Fruit fly (Drosophila melanogaster) whole organism, prepupa: Measurements from ENCODE around the gene Mlc1.
A peak's percentile ranks its signal among the peaks of the same experiment; 100 is the strongest.

ENCODE experiments used
- Blimp-1 ChIP-seq: fragments of 200-800 bp; sonication (Bioruptor generic); optimal IDR thresholded peaks from 3 replicates; lab custom pipeline; 2017; ENCODE audit warnings: missing biosample characterization, missing genetic modification characterization, mild to moderate bottlenecking, moderate library complexity, missing genetic modification reagents
- CG10631 ChIP-seq: fragments of 200-800 bp; sonication (Bioruptor generic); optimal IDR thresholded peaks from 2 replicates; lab custom pipeline; 2016; ENCODE audit warnings: missing biosample characterization, missing genetic modification characterization
- CG11762 ChIP-seq: fragments of 200-800 bp; sonication (Bioruptor generic); optimal IDR thresholded peaks from 3 replicates; lab custom pipeline; 2016; ENCODE audit warnings: missing biosample characterization, missing genetic modification characterization; ENCODE audit not compliant: insufficient read depth
- CG11902 ChIP-seq: fragments of 200-800 bp; sonication (Bioruptor generic); optimal IDR thresholded peaks from 3 replicates; lab custom pipeline; 2016; ENCODE audit warnings: missing biosample characterization, missing genetic modification characterization
- CG15336 ChIP-seq: fragments of 200-800 bp; sonication (Bioruptor generic); IDR thresholded peaks from 2 replicates; pipeline ENCODE4 v1.3.6; 2022; ENCODE audit warnings: missing biosample characterization, missing genetic modification characterization
- CG1621 ChIP-seq: fragments of 200-800 bp; sonication (Bioruptor generic); optimal IDR thresholded peaks from 3 replicates; lab custom pipeline; 2018; ENCODE audit warnings: missing biosample characterization, mild to moderate bottlenecking, missing genetic modification characterization
- CG16779 ChIP-seq: fragments of 200-800 bp; sonication (Bioruptor generic); optimal IDR thresholded peaks from 3 replicates; lab custom pipeline; 2017; ENCODE audit warnings: missing biosample characterization, mild to moderate bottlenecking, missing genetic modification characterization
- CG3032 ChIP-seq: fragments of 200-800 bp; optimal IDR thresholded peaks from 2 replicates; lab custom pipeline; 2019; ENCODE audit warnings: missing biosample characterization, mild to moderate bottlenecking, missing genetic modification characterization, moderate library complexity
- CG31627 ChIP-seq: fragments of 200-800 bp; sonication (Bioruptor generic); optimal IDR thresholded peaks from 3 replicates; lab custom pipeline; 2016; ENCODE audit warnings: missing biosample characterization, missing genetic modification characterization
- CG32006 ChIP-seq: fragments of 200-800 bp; sonication (Bioruptor generic); optimal IDR thresholded peaks from 3 replicates; lab custom pipeline; 2017; ENCODE audit warnings: missing biosample characterization, mild to moderate bottlenecking, missing genetic modification characterization
- CG34406 ChIP-seq: fragments of 200-800 bp; sonication (Bioruptor generic); optimal IDR thresholded peaks from 3 replicates; lab custom pipeline; 2016; ENCODE audit warnings: missing biosample characterization, missing genetic modification characterization
- CG3919 ChIP-seq: fragments of 200-800 bp; sonication (Bioruptor generic); optimal IDR thresholded peaks from 3 replicates; lab custom pipeline; 2016; ENCODE audit warnings: missing biosample characterization, missing genetic modification characterization
- CG4318 ChIP-seq: fragments of 200-800 bp; sonication (Bioruptor generic); optimal IDR thresholded peaks from 3 replicates; lab custom pipeline; 2017; ENCODE audit warnings: missing biosample characterization, mild to moderate bottlenecking, missing genetic modification characterization
- CG6276 ChIP-seq: fragments of 200-800 bp; sonication (Bioruptor generic); optimal IDR thresholded peaks from 2 replicates; lab custom pipeline; 2017; ENCODE audit warnings: missing biosample characterization, mild to moderate bottlenecking, missing genetic modification characterization
- CG6792 ChIP-seq: fragments of 200-800 bp; sonication (Bioruptor generic); optimal IDR thresholded peaks from 3 replicates; lab custom pipeline; 2016; ENCODE audit warnings: missing biosample characterization, missing genetic modification characterization
- CG6854 ChIP-seq: fragments of 200-800 bp; sonication (Bioruptor generic); optimal IDR thresholded peaks from 2 replicates; lab custom pipeline; 2017; ENCODE audit warnings: missing biosample characterization, mild to moderate bottlenecking, missing genetic modification characterization
- CG7368 ChIP-seq: fragments of 200-800 bp; sonication (Bioruptor generic); optimal IDR thresholded peaks from 3 replicates; lab custom pipeline; 2016; ENCODE audit warnings: missing biosample characterization, missing genetic modification characterization
- CG8119 ChIP-seq: fragments of 200-800 bp; sonication (Bioruptor generic); IDR thresholded peaks from 3 replicates; pipeline ENCODE4 v1.3.6; 2022; ENCODE audit warnings: missing biosample characterization, missing genetic modification characterization
- CG8319 ChIP-seq: fragments of 200-800 bp; sonication (Bioruptor generic); optimal IDR thresholded peaks from 3 replicates; lab custom pipeline; 2016; ENCODE audit warnings: missing biosample characterization, missing genetic modification characterization
- CG8632 ChIP-seq: fragments of 200-800 bp; sonication (Bioruptor generic); optimal IDR thresholded peaks from 3 replicates; lab custom pipeline; 2016; ENCODE audit warnings: missing biosample characterization, missing genetic modification characterization
- Eip75B ChIP-seq: fragments of 200-800 bp; sonication (Bioruptor generic); optimal IDR thresholded peaks from 3 replicates; lab custom pipeline; 2016; ENCODE audit warnings: missing biosample characterization, missing genetic modification characterization
- Eip78C ChIP-seq: fragments of 200-800 bp; sonication (Bioruptor generic); peaks from one replicate; lab custom pipeline; 2016; ENCODE audit warnings: missing biosample characterization, missing genetic modification characterization
- Eip93F ChIP-seq: fragments of 200-800 bp; sonication (Bioruptor generic); optimal IDR thresholded peaks from 2 replicates; lab custom pipeline; 2016; ENCODE audit warnings: missing biosample characterization, mild to moderate bottlenecking, missing genetic modification characterization
- Lpt ChIP-seq: fragments of 200-800 bp; sonication (Bioruptor generic); optimal IDR thresholded peaks from 3 replicates; lab custom pipeline; 2016; ENCODE audit warnings: missing biosample characterization, missing genetic modification characterization
- Met ChIP-seq: fragments of 200-800 bp; sonication (Bioruptor generic); optimal IDR thresholded peaks from 3 replicates; lab custom pipeline; 2016; ENCODE audit warnings: missing biosample characterization, missing genetic modification characterization
- OdsH ChIP-seq: fragments of 200-800 bp; sonication (Bioruptor generic); optimal IDR thresholded peaks from 3 replicates; lab custom pipeline; 2016; ENCODE audit warnings: missing biosample characterization, missing genetic modification characterization
- achi ChIP-seq: fragments of 200-800 bp; sonication (Bioruptor generic); optimal IDR thresholded peaks from 3 replicates; lab custom pipeline; 2016; ENCODE audit warnings: missing biosample characterization, missing genetic modification characterization
- cyc ChIP-seq: fragments of 200-800 bp; sonication (Bioruptor generic); optimal IDR thresholded peaks from 3 replicates; lab custom pipeline; 2016; ENCODE audit warnings: missing biosample characterization, missing genetic modification characterization
- dac ChIP-seq: fragments of 200-800 bp; sonication (Bioruptor generic); optimal IDR thresholded peaks from 2 replicates; lab custom pipeline; 2017; ENCODE audit warnings: missing biosample characterization, mild to moderate bottlenecking, missing genetic modification characterization
- eg ChIP-seq: fragments of 200-800 bp; sonication (Bioruptor generic); IDR thresholded peaks from 3 replicates; pipeline ENCODE4 v1.3.6; 2022; ENCODE audit warnings: missing biosample characterization, missing genetic modification characterization
- esn ChIP-seq: fragments of 200-800 bp; sonication (Bioruptor generic); optimal IDR thresholded peaks from 2 replicates; lab custom pipeline; 2016; ENCODE audit warnings: missing biosample characterization, mild to moderate bottlenecking, missing genetic modification characterization, moderate library complexity
- fkh ChIP-seq: fragments of 200-800 bp; sonication (Bioruptor generic); optimal IDR thresholded peaks from 3 replicates; lab custom pipeline; 2017; ENCODE audit warnings: missing biosample characterization, mild to moderate bottlenecking, missing genetic modification characterization, moderate library complexity
- salr ChIP-seq, 2 experiments: fragments of 200-800 bp; sonication (Bioruptor generic); optimal IDR thresholded peaks; 3 replicates each; lab custom pipeline; 2016 to 2018; ENCODE audit warnings: missing biosample characterization in 2 of 2, missing genetic modification characterization in 2 of 2, mild to moderate bottlenecking in 1 of 2
- ss ChIP-seq, 2 experiments: fragments of 200-800 bp; sonication (Bioruptor generic); optimal IDR thresholded peaks; 2 replicates in 1 of 2; 3 replicates in 1 of 2; lab custom pipeline; 2017 to 2018; ENCODE audit warnings: mild to moderate bottlenecking in 2 of 2, missing biosample characterization in 2 of 2, missing genetic modification characterization in 2 of 2, moderate library complexity in 1 of 2
- svp ChIP-seq: fragments of 200-800 bp; sonication (Bioruptor generic); peaks from one replicate; lab custom pipeline; 2016; ENCODE audit warnings: missing biosample characterization, missing genetic modification characterization

The Mlc1 gene

dm6 chr3R:27700229-27700573 lies 40.2 kb upstream of the Mlc1 start, which contains the start of gene btz:
Gene btz (plus strand): TSS chr3R:27700361.
- TF ChIP-seq CG3919 (GFP tag; lab: Kevin White, UChicago) = no peak
- no peak for TF ChIP-seq CG32006
- no peak for TF ChIP-seq CG16779 (tag; lab: Kevin White, UChicago)
- no peak for TF ChIP-seq ss (GFP tag; optimal IDR thresholded peaks at IDR 0.05; lab: Kevin White, UChicago)
- no peak for TF ChIP-seq CG3032 (tag; lab: Kevin White, UChicago)
- no peak for TF ChIP-seq eg (GFP tag; lab: Robert Waterston, UW)
- TF ChIP-seq Eip93F (GFP tag; lab: Kevin White, UChicago) = peak; percentile 28

dm6 chr3R:27699540-27700228 lies 39.7 kb upstream of the Mlc1 start, which contains the start of gene ALiX:
Gene ALiX (minus strand): TSS chr3R:27700110.
- TF ChIP-seq Eip93F (GFP tag; lab: Kevin White, UChicago) = no peak
- TF ChIP-seq Met = no peak
- TF ChIP-seq CG8632 (GFP tag; lab: Kevin White, UChicago) = no peak
- peak; percentile 26; the same call in 1 of the 2 replicates for TF ChIP-seq CG15336 (GFP tag; lab: Robert Waterston, UW)
- no peak for TF ChIP-seq CG31627
- peak; percentile 54 for TF ChIP-seq Eip78C (GFP tag; lab: Kevin White, UChicago)
- TF ChIP-seq Blimp-1 = no peak
- TF ChIP-seq CG34406 (GFP tag; lab: Kevin White, UChicago) = no peak
- no peak for TF ChIP-seq Lpt (GFP tag; lab: Kevin White, UChicago)
- TF ChIP-seq CG6854 (GFP tag; lab: Kevin White, UChicago) = no peak
- no peak for TF ChIP-seq cyc
- TF ChIP-seq svp (GFP tag; lab: Kevin White, UChicago) = no peak
- no peak for TF ChIP-seq CG10631 (GFP tag; lab: Kevin White, UChicago)
- peak; percentile 31 for TF ChIP-seq esn (GFP tag; lab: Kevin White, UChicago)
- no peak for TF ChIP-seq CG16779 (tag; lab: Kevin White, UChicago)
- TF ChIP-seq OdsH (GFP tag; lab: Kevin White, UChicago) = no peak

- TF ChIP-seq CG16779 (tag; lab: Kevin White, UChicago) (no peak), CG1621 (tag; lab: Kevin White, UChicago) (peak; percentile 19), CG34406 (GFP tag; lab: Kevin White, UChicago) (no peak), CG8319 (GFP tag; lab: Kevin White, UChicago) (no peak), CG7368 (GFP tag; lab: Kevin White, UChicago) (no peak), salr (GFP tag; optimal IDR thresholded peaks at IDR 0.05; lab: Kevin White, UChicago) (no peak), fkh (GFP tag; lab: Kevin White, UChicago) (peak; percentile 84)
Measured at dm6 chr3R:27695019-27695418, 35.0 kb upstream of the Mlc1 start, which contains the start of gene HSPBAP1. Gene HSPBAP1 (plus strand): TSS chr3R:27695235.

- TF ChIP-seq CG6276 (GFP tag; lab: Kevin White, UChicago) (no peak), CG6792 (GFP tag; lab: Kevin White, UChicago) (no peak), achi (no peak), CG8119 (no peak), CG7368 (GFP tag; lab: Kevin White, UChicago) (no peak), CG11762 (no peak), salr (GFP tag; optimal IDR thresholded peaks at IDR 0.05; lab: Kevin White, UChicago) (no peak), dac (GFP tag; lab: Kevin White, UChicago) (no peak)
Measured at dm6 chr3R:27694583-27694982, 34.6 kb upstream of the Mlc1 start, which contains the start of gene Acp98AB. Gene Acp98AB (plus strand): TSS chr3R:27694883.

dm6 chr3R:27694018-27694417 lies 34.0 kb upstream of the Mlc1 start, which contains the start of gene CG43319:
Gene CG43319 (plus strand): TSS chr3R:27694318.
- TF ChIP-seq CG11902 (GFP tag; lab: Kevin White, UChicago) = no peak
- no peak for TF ChIP-seq CG31627
- TF ChIP-seq fkh (GFP tag; lab: Kevin White, UChicago) = no peak
- no peak for TF ChIP-seq CG4318 (GFP tag; lab: Kevin White, UChicago)
- no peak for TF ChIP-seq Eip75B (GFP tag; lab: Kevin White, UChicago)
- TF ChIP-seq CG1621 (tag; lab: Kevin White, UChicago) = no peak
- TF ChIP-seq Eip78C (GFP tag; lab: Kevin White, UChicago) = peak; percentile 32
